Worm (Caenorhabditis elegans) whole organism, L1 larva: ENCODE data around the gene tbx-34.
A peak's percentile ranks its signal among the peaks of the same experiment; 100 is the strongest.

Source experiments
- C04F5.9 ChIP-seq: sonication (generic microtip); optimal IDR thresholded peaks from 2 replicates; lab custom pipeline; 2016; ENCODE audit warnings: missing genetic modification characterization, missing compliant biosample characterization
- C16A3.4 ChIP-seq: fragments of 150-350 bp; optimal IDR thresholded peaks from 2 replicates; lab custom pipeline; 2014; ENCODE audit warnings: missing biosample characterization, missing genetic modification characterization
- F16B12.6 ChIP-seq: fragments of 150-350 bp; optimal IDR thresholded peaks from 2 replicates; lab custom pipeline; 2014; ENCODE audit warnings: missing biosample characterization, missing genetic modification characterization
- blmp-1 ChIP-seq: fragments of 150-350 bp; optimal IDR thresholded peaks from 2 replicates; lab custom pipeline; 2014; ENCODE audit warnings: missing biosample characterization, missing genetic modification characterization
- ceh-8 ChIP-seq: fragments of 200-800 bp; sonication (Bioruptor generic); optimal IDR thresholded peaks from 2 replicates; lab custom pipeline; 2018; ENCODE audit warnings: mild to moderate bottlenecking, missing genetic modification characterization, moderate library complexity, missing compliant biosample characterization
- ceh-82 ChIP-seq, 3 experiments: fragments of 150-350 bp in 1 of 3; sonication (generic microtip) in 2 of 3; optimal IDR thresholded peaks; 2 replicates each; lab custom pipeline; 2014 to 2017; ENCODE audit warnings: missing biosample characterization in 3 of 3, missing genetic modification characterization in 3 of 3
- dpl-1 ChIP-seq, 3 experiments: fragments of 150-350 bp in 2 of 3; sonication (generic microtip) in 1 of 3; optimal IDR thresholded peaks; 2 replicates each; lab custom pipeline; 2014 to 2017; ENCODE audit warnings: missing biosample characterization in 3 of 3, missing genetic modification characterization in 3 of 3, missing genetic modification reagents in 3 of 3
- dsc-1 ChIP-seq: sonication (generic microtip); optimal IDR thresholded peaks from 2 replicates; lab custom pipeline; 2016; ENCODE audit warnings: mild to moderate bottlenecking, missing genetic modification characterization, missing compliant biosample characterization
- efl-1 ChIP-seq, 4 experiments: fragments of 150-350 bp; optimal IDR thresholded peaks in 3 of 4; peaks in 1 of 4; 1 replicate in 1 of 4; 2 replicates in 3 of 4; lab custom pipeline; 2014; ENCODE audit warnings: missing biosample characterization in 2 of 4, missing genetic modification characterization in 2 of 4, missing genetic modification reagents in 2 of 4
- egl-13 ChIP-seq: sonication (generic microtip); optimal IDR thresholded peaks from 2 replicates; lab custom pipeline; 2016; ENCODE audit warnings: missing genotype, missing genetic modification reagents, missing genetic modification characterization, missing compliant biosample characterization
- egl-27 ChIP-seq, 2 experiments: fragments of 150-350 bp in 1 of 2; sonication (generic microtip); optimal IDR thresholded peaks; 3 replicates each; lab custom pipeline; 2017 to 2018; ENCODE audit warnings: missing biosample characterization in 2 of 2, missing genetic modification characterization in 2 of 2, missing genetic modification reagents in 2 of 2
- elt-2 ChIP-seq: sonication (generic microtip); optimal IDR thresholded peaks from 2 replicates; lab custom pipeline; 2016; ENCODE audit warnings: missing genetic modification characterization, mild to moderate bottlenecking, inconsistent platforms, missing compliant biosample characterization, missing genetic modification reagents
- fkh-4 ChIP-seq: sonication (generic microtip); optimal IDR thresholded peaks from 2 replicates; lab custom pipeline; 2016; ENCODE audit warnings: missing compliant biosample characterization, missing genetic modification characterization, borderline replicate concordance
- fkh-8 ChIP-seq: sonication (generic microtip); optimal IDR thresholded peaks from 2 replicates; lab custom pipeline; 2016; ENCODE audit warnings: mild to moderate bottlenecking, missing genetic modification characterization, missing compliant biosample characterization
- fos-1 ChIP-seq: fragments of 150-350 bp; optimal IDR thresholded peaks from 2 replicates; lab custom pipeline; 2014; ENCODE audit warnings: missing biosample characterization, missing genetic modification characterization
- irx-1 ChIP-seq: sonication (generic microtip); optimal IDR thresholded peaks from 2 replicates; lab custom pipeline; 2016; ENCODE audit warnings: missing genetic modification characterization, missing compliant biosample characterization
- lin-13 ChIP-seq: fragments of 150-350 bp; optimal IDR thresholded peaks from 2 replicates; lab custom pipeline; 2014; ENCODE audit warnings: missing biosample characterization, missing genetic modification reagents, missing genetic modification characterization
- lin-14 ChIP-seq: fragments of 200-800 bp; sonication (Bioruptor generic); optimal IDR thresholded peaks from 2 replicates; lab custom pipeline; 2018; ENCODE audit warnings: mild to moderate bottlenecking, missing genetic modification characterization, moderate library complexity, missing compliant biosample characterization
- lin-15B ChIP-seq: fragments of 150-350 bp; sonication (generic microtip); optimal IDR thresholded peaks from 3 replicates; lab custom pipeline; 2014; ENCODE audit warnings: missing biosample characterization, missing genetic modification characterization
- lin-35 ChIP-seq, 2 experiments: fragments of 150-350 bp; optimal IDR thresholded peaks; 2 replicates each; lab custom pipeline; 2014; ENCODE audit warnings: missing biosample characterization in 2 of 2, missing genetic modification characterization in 2 of 2, missing genetic modification reagents in 2 of 2
- lir-3 ChIP-seq: sonication (generic microtip); optimal IDR thresholded peaks from 2 replicates; lab custom pipeline; 2016; ENCODE audit warnings: mild to moderate bottlenecking, missing genetic modification characterization, moderate library complexity, missing compliant biosample characterization; ENCODE audit not compliant: poor library complexity
- lsy-2 ChIP-seq, 2 experiments: fragments of 150-350 bp; optimal IDR thresholded peaks; 2 replicates each; lab custom pipeline; 2014; ENCODE audit warnings: missing biosample characterization in 2 of 2, missing genetic modification characterization in 2 of 2
- mdl-1 ChIP-seq, 2 experiments: fragments of 150-350 bp; optimal IDR thresholded peaks; 2 replicates each; lab custom pipeline; 2014 to 2017; ENCODE audit warnings: missing biosample characterization in 2 of 2, missing genetic modification characterization in 2 of 2, inconsistent platforms in 1 of 2
- mep-1 ChIP-seq: fragments of 150-350 bp; optimal IDR thresholded peaks from 2 replicates; lab custom pipeline; 2014; ENCODE audit warnings: missing biosample characterization, missing genetic modification characterization
- nhr-11 ChIP-seq: fragments of 150-350 bp; optimal IDR thresholded peaks from 2 replicates; lab custom pipeline; 2014; ENCODE audit warnings: missing biosample characterization, missing genetic modification characterization
- nhr-19 ChIP-seq: fragments of 200-800 bp; sonication (Bioruptor generic); conservative IDR thresholded peaks from 2 replicates; pipeline ENCODE4 v1.3.6; 2022; ENCODE audit warnings: missing genetic modification characterization, missing compliant biosample characterization
- nhr-20 ChIP-seq: sonication (generic microtip); optimal IDR thresholded peaks from 2 replicates; lab custom pipeline; 2016; ENCODE audit warnings: mild to moderate bottlenecking, missing genetic modification characterization, missing compliant biosample characterization
- nhr-47 ChIP-seq: sonication (generic microtip); optimal IDR thresholded peaks from 2 replicates; lab custom pipeline; 2016; ENCODE audit warnings: mild to moderate bottlenecking, missing genetic modification characterization, moderate library complexity, missing compliant biosample characterization
- nhr-71 ChIP-seq: sonication (generic microtip); optimal IDR thresholded peaks from 2 replicates; lab custom pipeline; 2016; ENCODE audit warnings: mild to moderate bottlenecking, missing genetic modification characterization, moderate library complexity, missing compliant biosample characterization
- nhr-76 ChIP-seq: sonication (generic microtip); optimal IDR thresholded peaks from 2 replicates; lab custom pipeline; 2017; ENCODE audit warnings: missing biosample characterization, missing genetic modification characterization
- nhr-77 ChIP-seq: fragments of 150-350 bp; optimal IDR thresholded peaks from 2 replicates; lab custom pipeline; 2014; ENCODE audit warnings: missing biosample characterization, missing genetic modification characterization
- nhr-85 ChIP-seq: sonication (generic microtip); peaks from one replicate; lab custom pipeline; 2016; ENCODE audit warnings: missing genetic modification characterization, inconsistent platforms, missing compliant biosample characterization
- pax-3 ChIP-seq: fragments of 200-800 bp; sonication (Bioruptor generic); optimal IDR thresholded peaks from 2 replicates; lab custom pipeline; 2018; ENCODE audit warnings: mild to moderate bottlenecking, missing genetic modification characterization, moderate library complexity, missing compliant biosample characterization
- pqm-1 ChIP-seq: sonication (generic microtip); optimal IDR thresholded peaks from 3 replicates; lab custom pipeline; 2017; ENCODE audit warnings: missing biosample characterization, missing genetic modification characterization
- skn-1 ChIP-seq: fragments of 150-350 bp; optimal IDR thresholded peaks from 2 replicates; lab custom pipeline; 2014; ENCODE audit warnings: missing biosample characterization, missing genetic modification characterization
- snpc-4 ChIP-seq: fragments of 150-350 bp; optimal IDR thresholded peaks from 2 replicates; lab custom pipeline; 2014; ENCODE audit warnings: missing biosample characterization, missing genetic modification characterization
- snu-23 ChIP-seq: sonication (generic microtip); optimal IDR thresholded peaks from 2 replicates; lab custom pipeline; 2016; ENCODE audit warnings: missing genetic modification characterization, missing compliant biosample characterization
- sptf-1 ChIP-seq: fragments of 150-350 bp; optimal IDR thresholded peaks from 2 replicates; lab custom pipeline; 2014; ENCODE audit warnings: missing biosample characterization, missing genetic modification characterization
- sup-37 ChIP-seq: fragments of 200-800 bp; sonication (Bioruptor generic); optimal IDR thresholded peaks from 2 replicates; lab custom pipeline; 2018; ENCODE audit warnings: mild to moderate bottlenecking, missing genetic modification characterization, missing compliant biosample characterization
- tbx-2 ChIP-seq: sonication (generic microtip); optimal IDR thresholded peaks from 2 replicates; lab custom pipeline; 2016; ENCODE audit warnings: missing genetic modification characterization, missing compliant biosample characterization
- tlp-1 ChIP-seq: fragments of 150-350 bp; optimal IDR thresholded peaks from 2 replicates; lab custom pipeline; 2014; ENCODE audit warnings: missing biosample characterization, missing genetic modification characterization
- unc-130 ChIP-seq: fragments of 150-350 bp; optimal IDR thresholded peaks from 2 replicates; lab custom pipeline; 2017; ENCODE audit warnings: missing biosample characterization, missing genetic modification characterization, inconsistent platforms
- unc-30 ChIP-seq: sonication (generic microtip); optimal IDR thresholded peaks from 2 replicates; lab custom pipeline; 2017; ENCODE audit warnings: missing biosample characterization, missing genetic modification characterization
- unc-62 ChIP-seq: fragments of 150-350 bp; optimal IDR thresholded peaks from 2 replicates; lab custom pipeline; 2014; ENCODE audit warnings: missing biosample characterization, missing genetic modification reagents, missing genetic modification characterization
- unc-86 ChIP-seq: sonication (generic microtip); optimal IDR thresholded peaks from 2 replicates; lab custom pipeline; 2016; ENCODE audit warnings: missing genetic modification characterization, missing compliant biosample characterization
- xbp-1 ChIP-seq: sonication (generic microtip); optimal IDR thresholded peaks from 2 replicates; lab custom pipeline; 2016; ENCODE audit warnings: missing genetic modification characterization, missing compliant biosample characterization
- zag-1 ChIP-seq: fragments of 150-350 bp; optimal IDR thresholded peaks from 2 replicates; lab custom pipeline; 2014; ENCODE audit warnings: missing biosample characterization, missing genetic modification characterization
- ztf-4 ChIP-seq: fragments of 150-350 bp; optimal IDR thresholded peaks from 2 replicates; lab custom pipeline; 2014; ENCODE audit warnings: missing biosample characterization, missing genetic modification characterization

tbx-34 gene

ce11 chrIII:11218150-11218841 lies at the start of gene tbx-34, which contains the start of gene wht-8:
tbx-34 (minus strand) TSS chrIII:11218250.
wht-8 (plus strand) TSS chrIII:11218791.
- TF ChIP-seq nhr-47 (tag; lab: Kevin White, UChicago), result no peak
- no peak for TF ChIP-seq snu-23 (GFP tag; lab: Kevin White, UChicago)
- no peak for TF ChIP-seq sptf-1
- TF ChIP-seq nhr-71 (tag; lab: Kevin White, UChicago), result no peak
- TF ChIP-seq nhr-77 (tag; lab: Kevin White, UChicago), result no peak
- TF ChIP-seq zag-1, result no peak
- TF ChIP-seq unc-130 (tag; lab: Kevin White, UChicago), result no peak
- TF ChIP-seq lir-3 (tag; lab: Kevin White, UChicago), result no peak

ce11 chrIII:11267372-11267771 lies 49.3 kb upstream of the tbx-34 start:
- TF ChIP-seq lin-13 (GFP tag; lab: Kevin White, UChicago), result no peak
- peak; percentile 52 for TF ChIP-seq blmp-1 (tag; lab: Kevin White, UChicago)
- no peak for TF ChIP-seq egl-27 (tag; optimal IDR thresholded peaks at IDR 0.05; lab: Kevin White, UChicago)
- TF ChIP-seq pax-3 (tag; lab: Kevin White, UChicago), result no peak
- TF ChIP-seq nhr-20, result peak; percentile 26
- TF ChIP-seq efl-1 (optimal IDR thresholded peaks at IDR 0.05; lab: Kevin White, UChicago), result no peak
- peak in 1 of 2 experiments; percentile 43 for TF ChIP-seq efl-1 (GFP tag; optimal IDR thresholded peaks at IDR 0.05 in 1 of 2; lab: Kevin White, UChicago)
- no peak for TF ChIP-seq tlp-1 (tag; lab: Kevin White, UChicago)
- TF ChIP-seq nhr-71 (tag; lab: Kevin White, UChicago), result no peak
- no peak for TF ChIP-seq sptf-1
- no peak for TF ChIP-seq fkh-4 (tag; lab: Kevin White, UChicago)
- no peak for TF ChIP-seq irx-1
- no peak for TF ChIP-seq nhr-76 (tag; lab: Kevin White, UChicago)
- TF ChIP-seq elt-2 (tag; lab: Kevin White, UChicago), result peak; percentile 48
- TF ChIP-seq unc-130 (tag; lab: Kevin White, UChicago), result no peak
- no peak for TF ChIP-seq pqm-1 (tag; lab: Kevin White, UChicago)
- TF ChIP-seq dsc-1 (tag; lab: Kevin White, UChicago), result no peak
- no peak for TF ChIP-seq fos-1 (tag; lab: Kevin White, UChicago)
- TF ChIP-seq C04F5.9 (tag; lab: Kevin White, UChicago), result no peak
- no peak for TF ChIP-seq nhr-11 (tag; lab: Kevin White, UChicago)
- no peak for TF ChIP-seq unc-62 (GFP tag; lab: Kevin White, UChicago)
- no peak for TF ChIP-seq tbx-2 (tag; lab: Kevin White, UChicago)
- peak in 1 of 2 experiments; percentile 4 for TF ChIP-seq lin-35 (GFP tag; optimal IDR thresholded peaks at IDR 0.05; lab: Kevin White, UChicago)
- TF ChIP-seq ceh-82 (tag; optimal IDR thresholded peaks at IDR 0.05; lab: Kevin White, UChicago), result no peak
- no peak for TF ChIP-seq C16A3.4
- no peak for TF ChIP-seq sup-37 (GFP tag; lab: Kevin White, UChicago)

- TF ChIP-seq xbp-1 (tag; lab: Kevin White, UChicago) (no peak), unc-30 (tag; lab: Kevin White, UChicago) (no peak), dpl-1 (GFP tag; optimal IDR thresholded peaks at IDR 0.05; lab: Kevin White, UChicago) (no peak), unc-86 (tag; lab: Kevin White, UChicago) (no peak), ceh-8 (no peak), tlp-1 (tag; lab: Kevin White, UChicago) (no peak), lin-15B (tag; lab: Kevin White, UChicago) (no peak), egl-13 (tag; lab: Kevin White, UChicago) (no peak), nhr-85 (tag; lab: Kevin White, UChicago) (peak; percentile 95), ztf-4 (no peak), sup-37 (GFP tag; lab: Kevin White, UChicago) (no peak), skn-1 (tag; lab: Kevin White, UChicago) (no peak), F16B12.6 (tag; lab: Kevin White, UChicago) (no peak), snpc-4 (tag; lab: Kevin White, UChicago) (no peak), lin-14 (GFP tag; lab: Kevin White, UChicago) (peak; percentile 71), fkh-8 (tag; lab: Kevin White, UChicago) (no peak), nhr-71 (tag; lab: Kevin White, UChicago) (peak; percentile 14), snu-23 (GFP tag; lab: Kevin White, UChicago) (peak; percentile 61), mep-1 (tag; lab: Kevin White, UChicago) (peak; percentile 45), nhr-19 (GFP tag; lab: Robert Waterston, UW) (no peak), lsy-2 (tag; optimal IDR thresholded peaks at IDR 0.05; lab: Kevin White, UChicago) (peak in 1 of 2 experiments; percentile 38), fos-1 (tag; lab: Kevin White, UChicago) (no peak), mdl-1 (tag; optimal IDR thresholded peaks at IDR 0.05; lab: Kevin White, UChicago) (no peak)
Observed at ce11 chrIII:11262089-11262488, 44.0 kb upstream of the tbx-34 start.
